Worm (Caenorhabditis elegans) whole organism, L4 larva: Measurements from ENCODE around the gene srz-6.

Experiments
- F26F4.8 ChIP-seq: fragments of 200-800 bp; sonication (Bioruptor generic); conservative IDR thresholded peaks from 2 replicates; pipeline ENCODE4 v1.3.6; 2022; ENCODE audit warnings: missing genetic modification characterization, missing compliant biosample characterization
- F49E8.2 ChIP-seq: sonication (generic microtip); optimal IDR thresholded peaks from 2 replicates; lab custom pipeline; 2016; ENCODE audit warnings: missing compliant biosample characterization, mild to moderate bottlenecking, missing genetic modification characterization, borderline replicate concordance
- Y48G9A.11 ChIP-seq: fragments of 200-800 bp; sonication (Bioruptor generic); IDR thresholded peaks from 2 replicates; pipeline ENCODE4 v1.3.6; 2022; ENCODE audit warnings: missing genetic modification reagents, missing genetic modification characterization, missing compliant biosample characterization
- aha-1 ChIP-seq: fragments of 150-350 bp; peaks from one replicate; lab custom pipeline; 2014; ENCODE audit warnings: missing biosample characterization, missing genetic modification characterization
- arid-1 ChIP-seq: fragments of 200-800 bp; sonication (Bioruptor generic); conservative IDR thresholded peaks from 2 replicates; pipeline ENCODE4 v1.3.6; 2022; ENCODE audit warnings: missing genetic modification reagents, missing genetic modification characterization, missing compliant biosample characterization
- ceh-82 ChIP-seq: sonication (generic microtip); optimal IDR thresholded peaks from 2 replicates; lab custom pipeline; 2017; ENCODE audit warnings: missing biosample characterization, missing genetic modification characterization
- daf-12 ChIP-seq: fragments of 150-350 bp; optimal IDR thresholded peaks from 2 replicates; lab custom pipeline; 2014; ENCODE audit warnings: missing biosample characterization, missing genetic modification reagents, missing genetic modification characterization
- daf-19 ChIP-seq: fragments of 200-800 bp; sonication (Bioruptor generic); conservative IDR thresholded peaks from 2 replicates; pipeline ENCODE4 v1.3.6; 2022; ENCODE audit warnings: missing genetic modification characterization, missing compliant biosample characterization
- dmd-6 ChIP-seq: fragments of 200-800 bp; sonication (Bioruptor generic); IDR thresholded peaks from 2 replicates; pipeline ENCODE4 v1.3.6; 2022; ENCODE audit warnings: missing genetic modification reagents, missing genetic modification characterization, missing compliant biosample characterization
- fos-1 ChIP-seq: fragments of 150-350 bp; optimal IDR thresholded peaks from 2 replicates; lab custom pipeline; 2014; ENCODE audit warnings: missing biosample characterization, missing genetic modification characterization
- hif-1 ChIP-seq, 2 experiments: sonication (generic microtip); optimal IDR thresholded peaks; 2 replicates each; lab custom pipeline; 2016 to 2017; ENCODE audit warnings: missing compliant biosample characterization in 2 of 2, missing genetic modification characterization in 2 of 2, missing genetic modification reagents in 2 of 2, missing genotype in 2 of 2, mild to moderate bottlenecking in 1 of 2
- jun-1 ChIP-seq: fragments of 150-350 bp; optimal IDR thresholded peaks from 2 replicates; lab custom pipeline; 2014; ENCODE audit warnings: missing biosample characterization, missing genetic modification reagents, missing genetic modification characterization
- lin-1 ChIP-seq: fragments of 200-800 bp; sonication (Bioruptor generic); IDR thresholded peaks from 2 replicates; pipeline ENCODE4 v1.3.6; 2022; ENCODE audit warnings: missing genetic modification reagents, missing genetic modification characterization, missing compliant biosample characterization
- lin-29 ChIP-seq: fragments of 200-800 bp; sonication (Bioruptor generic); IDR thresholded peaks from 2 replicates; pipeline ENCODE4 v1.3.6; 2022; ENCODE audit warnings: missing genetic modification reagents, missing genetic modification characterization, missing compliant biosample characterization
- lin-39 ChIP-seq: fragments of 150-350 bp; optimal IDR thresholded peaks from 2 replicates; lab custom pipeline; 2014; ENCODE audit warnings: missing biosample characterization, missing genetic modification reagents, missing genetic modification characterization
- madf-9 ChIP-seq: fragments of 200-800 bp; sonication (Bioruptor generic); conservative IDR thresholded peaks from 2 replicates; pipeline ENCODE4 v1.3.6; 2022; ENCODE audit warnings: missing genetic modification reagents, missing genetic modification characterization, missing compliant biosample characterization
- mdt-29 ChIP-seq: fragments of 200-800 bp; sonication (Bioruptor generic); IDR thresholded peaks from 2 replicates; pipeline ENCODE4 v1.3.6; 2022; ENCODE audit warnings: missing genetic modification reagents, missing genetic modification characterization, missing compliant biosample characterization
- nhr-102 ChIP-seq: sonication (generic microtip); optimal IDR thresholded peaks from 2 replicates; lab custom pipeline; 2016; ENCODE audit warnings: mild to moderate bottlenecking, missing genetic modification characterization, moderate library complexity, missing compliant biosample characterization
- nhr-237 ChIP-seq: sonication (generic microtip); optimal IDR thresholded peaks from 2 replicates; lab custom pipeline; 2017; ENCODE audit warnings: missing biosample characterization, missing genetic modification characterization
- nhr-42 ChIP-seq: fragments of 200-800 bp; sonication (Bioruptor generic); IDR thresholded peaks from 2 replicates; pipeline ENCODE4 v1.3.6; 2022; ENCODE audit warnings: missing genetic modification characterization, missing compliant biosample characterization
- nhr-6 ChIP-seq: fragments of 150-350 bp; optimal IDR thresholded peaks from 2 replicates; lab custom pipeline; 2014; ENCODE audit warnings: missing biosample characterization, missing genetic modification characterization
- snpc-1.2 ChIP-seq: fragments of 200-800 bp; sonication (Bioruptor generic); IDR thresholded peaks from 2 replicates; pipeline ENCODE4 v1.3.6; 2022; ENCODE audit warnings: missing genetic modification reagents, missing genetic modification characterization, missing compliant biosample characterization
- snpc-4 ChIP-seq: fragments of 150-350 bp; optimal IDR thresholded peaks from 2 replicates; lab custom pipeline; 2014; ENCODE audit warnings: missing biosample characterization, missing genetic modification characterization
- spr-1 ChIP-seq: sonication (generic microtip); optimal IDR thresholded peaks from 2 replicates; lab custom pipeline; 2016; ENCODE audit warnings: mild to moderate bottlenecking, missing genetic modification characterization, missing compliant biosample characterization
- unc-62 ChIP-seq, 3 experiments: fragments of 150-350 bp in 1 of 3; sonication (generic microtip); optimal IDR thresholded peaks in 2 of 3; peaks in 1 of 3; 1 replicate in 1 of 3; 2 replicates in 2 of 3; lab custom pipeline; 2014 to 2017; ENCODE audit warnings: missing biosample characterization in 3 of 3, missing genetic modification characterization in 3 of 3, missing genetic modification reagents in 3 of 3, missing genotype in 1 of 3
- zfp-2 ChIP-seq: sonication (generic microtip); optimal IDR thresholded peaks from 2 replicates; lab custom pipeline; 2016; ENCODE audit warnings: mild to moderate bottlenecking, missing genetic modification characterization, missing compliant biosample characterization
- zip-11 ChIP-seq: fragments of 200-800 bp; sonication (Bioruptor generic); IDR thresholded peaks from 2 replicates; pipeline ENCODE4 v1.3.6; 2022; ENCODE audit warnings: missing genetic modification characterization, missing compliant biosample characterization
- zip-2 ChIP-seq: fragments of 150-350 bp; optimal IDR thresholded peaks from 2 replicates; lab custom pipeline; 2014; ENCODE audit warnings: missing biosample characterization, missing genetic modification characterization
- ztf-11 ChIP-seq: fragments of 150-350 bp; optimal IDR thresholded peaks from 2 replicates; lab custom pipeline; 2014; ENCODE audit warnings: missing biosample characterization, missing genetic modification characterization

Gene srz-6

DNA sequence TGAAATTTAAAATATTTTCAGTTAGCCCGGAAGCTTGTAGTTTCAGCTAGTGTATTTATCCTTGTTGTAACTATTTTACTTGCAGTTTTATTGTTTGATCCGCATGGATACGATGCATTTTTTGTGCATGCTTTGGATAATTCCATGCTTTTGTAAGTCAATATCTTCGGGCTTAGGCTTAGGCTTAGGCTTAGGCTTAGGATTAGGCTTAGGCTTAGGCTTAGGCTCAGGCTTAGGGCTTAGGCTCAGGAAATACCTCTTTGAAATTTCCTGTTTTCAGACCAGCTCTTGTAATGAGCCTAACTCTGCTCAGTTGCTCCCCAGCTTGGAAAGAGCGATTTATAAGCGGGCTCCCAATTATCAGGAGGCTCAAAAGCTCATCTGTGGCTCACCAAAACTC, 25.0 kb upstream of the srz-6 start, which contains the start of gene srg-16:
Gene srg-16 (plus strand): TSS at position 87 of the 400 bp plus-strand sequence.
- TF ChIP-seq lin-1 (GFP tag; lab: Robert Waterston, UW) (no peak), nhr-6 (tag; lab: Kevin White, UChicago) (no peak), F26F4.8 (0 out of 2 replicates have a peak, but pooled peaks have one; percentile 7), ceh-82 (tag; lab: Kevin White, UChicago) (no peak)
- TF ChIP-seq, all 104 proteins: peak for 1

DNA sequence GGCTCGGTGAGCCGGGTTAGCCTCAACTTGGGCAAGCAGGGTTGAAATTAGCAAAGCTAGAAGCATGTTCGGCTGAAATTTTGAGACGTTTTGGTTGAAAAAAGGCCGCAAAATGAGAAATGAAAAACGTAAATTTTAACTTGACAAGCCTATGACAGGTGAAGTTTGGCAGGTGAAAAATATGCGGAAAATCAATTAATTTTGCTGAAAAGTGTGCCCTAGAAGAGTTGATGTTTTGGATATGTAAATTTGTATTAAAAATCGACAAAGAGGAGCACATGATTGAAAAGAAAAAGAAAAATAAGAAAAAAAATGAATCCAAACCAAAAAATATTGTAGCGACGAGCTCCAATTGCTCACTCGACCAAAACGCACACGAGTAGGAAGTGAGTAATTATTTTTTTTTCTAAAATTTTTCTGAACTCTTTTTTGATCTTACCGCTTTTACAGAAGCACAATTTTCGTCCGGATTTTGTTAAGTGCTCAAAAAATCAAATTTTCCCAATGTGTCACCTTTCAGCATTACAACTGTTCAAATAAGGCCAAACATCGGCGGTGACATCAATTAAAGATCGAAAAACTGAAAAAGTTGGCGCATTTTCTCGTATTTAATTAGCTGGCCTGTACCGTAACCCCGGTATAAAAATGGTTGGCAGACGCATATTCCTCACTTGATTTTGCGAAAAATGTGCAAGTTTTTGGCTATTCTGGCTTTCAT, 20.7 kb upstream of the srz-6 start, which contains the start of the genes F15A4.5 and phat-8:
Gene F15A4.5 (minus strand): TSS at position 101 of the 718 bp plus-strand sequence.
Gene phat-8 (plus strand): TSS at position 668 of the 718 bp plus-strand sequence.
- TF ChIP-seq zfp-2 (tag; lab: Kevin White, UChicago) (no peak), unc-62 (GFP tag; optimal IDR thresholded peaks at IDR 0.05 in 1 of 2; lab: Kevin White, UChicago) (peak in 1 of 2 experiments; percentile 21), unc-62 (tag; optimal IDR thresholded peaks at IDR 0.05; lab: Kevin White, UChicago) (no peak)

DNA sequence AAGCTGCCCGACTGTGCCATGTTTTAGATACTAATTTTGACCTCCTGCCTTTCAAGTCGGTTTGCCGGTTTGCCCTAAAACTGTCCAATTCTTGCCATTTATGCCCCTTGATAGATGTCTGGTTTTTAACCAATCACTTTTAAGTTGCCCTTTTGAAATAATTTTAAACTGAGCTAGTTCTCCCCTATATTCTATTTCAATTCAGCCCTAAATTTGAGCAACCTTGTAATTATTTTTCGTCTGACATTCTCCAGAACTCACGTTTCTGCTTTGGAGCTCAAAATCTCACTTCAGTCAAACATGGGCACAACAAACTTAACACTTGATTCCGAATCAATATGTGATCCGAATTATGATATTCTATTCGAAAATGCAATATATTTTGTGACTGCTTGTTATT, 18.6 kb upstream of the srz-6 start, which contains the start of gene srg-17:
Gene srg-17 (plus strand): TSS at position 301 of the 400 bp plus-strand sequence.
- TF ChIP-seq lin-39 (no peak), aha-1 (tag; lab: Kevin White, UChicago) (peak; percentile 72)
- TF ChIP-seq, all 104 proteins: peak for 1

DNA sequence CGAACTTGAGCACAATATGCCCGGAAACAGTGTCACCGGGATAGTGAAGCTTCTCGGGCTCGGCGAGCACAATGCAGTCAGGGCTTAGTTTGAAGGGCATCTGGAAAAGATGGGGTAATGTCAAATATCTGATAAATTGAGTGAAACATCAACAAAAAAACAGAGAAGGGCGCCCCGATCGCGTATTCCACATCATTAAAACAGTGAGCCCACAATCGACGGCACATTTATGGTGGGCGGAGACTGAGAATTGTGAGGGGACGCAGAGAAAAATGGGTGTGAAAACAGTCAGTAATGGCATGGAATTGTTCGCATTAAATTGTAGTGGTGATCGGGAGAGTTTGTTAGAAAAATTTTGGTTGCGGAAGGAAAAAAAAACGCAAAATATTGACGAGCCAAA, 11.2 kb upstream of the srz-6 start, which contains the start of gene arrd-9:
Gene arrd-9 (minus strand): TSS at position 101 of the 400 bp plus-strand sequence.
- TF ChIP-seq fos-1 (tag; lab: Kevin White, UChicago) (no peak), dmd-6 (GFP tag; lab: Robert Waterston, UW) (no peak), lin-29 (no peak), daf-12 (no peak), ztf-11 (tag; lab: Kevin White, UChicago) (no peak)

DNA sequence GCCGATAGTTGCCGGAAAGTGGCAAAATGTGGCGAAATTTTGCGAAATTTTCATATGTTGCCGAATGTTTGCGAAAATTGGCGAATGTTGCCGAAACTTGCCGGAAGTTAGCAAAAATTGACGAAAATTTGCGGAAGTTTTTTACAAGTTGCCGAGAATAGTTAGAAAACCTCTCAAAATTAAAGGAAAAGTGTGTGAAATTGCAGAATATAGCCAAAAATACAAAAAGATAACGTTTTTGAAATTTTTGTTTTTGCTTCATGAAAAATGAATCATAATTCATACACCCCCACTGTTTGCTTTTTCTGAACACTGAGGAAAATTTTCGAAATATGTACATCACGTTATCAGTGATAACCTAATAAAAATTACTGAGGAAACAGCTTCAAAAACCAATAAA, 10.4 kb upstream of the srz-6 start:
- TF ChIP-seq daf-19 (GFP tag; lab: Robert Waterston, UW) (no peak), nhr-237 (tag; lab: Kevin White, UChicago) (no peak), Y48G9A.11 (no peak), jun-1 (tag; lab: Kevin White, UChicago) (no peak), mdt-29 (GFP tag; lab: Robert Waterston, UW) (no peak), snpc-4 (tag; lab: Kevin White, UChicago) (no peak), F49E8.2 (no peak), arid-1 (GFP tag; lab: Robert Waterston, UW) (no peak), snpc-1.2 (GFP tag; lab: Robert Waterston, UW) (no peak), hif-1 (tag; optimal IDR thresholded peaks at IDR 0.05; lab: Kevin White, UChicago) (no peak), nhr-42 (GFP tag; lab: Robert Waterston, UW) (no peak), zip-11 (GFP tag; lab: Robert Waterston, UW) (no peak), madf-9 (GFP tag; lab: Robert Waterston, UW) (no peak), spr-1 (tag; lab: Kevin White, UChicago) (no peak), zip-2 (tag; lab: Kevin White, UChicago) (no peak), unc-62 (GFP tag; optimal IDR thresholded peaks at IDR 0.05 in 1 of 2; lab: Kevin White, UChicago) (no peak), unc-62 (tag; optimal IDR thresholded peaks at IDR 0.05; lab: Kevin White, UChicago) (no peak)

DNA sequence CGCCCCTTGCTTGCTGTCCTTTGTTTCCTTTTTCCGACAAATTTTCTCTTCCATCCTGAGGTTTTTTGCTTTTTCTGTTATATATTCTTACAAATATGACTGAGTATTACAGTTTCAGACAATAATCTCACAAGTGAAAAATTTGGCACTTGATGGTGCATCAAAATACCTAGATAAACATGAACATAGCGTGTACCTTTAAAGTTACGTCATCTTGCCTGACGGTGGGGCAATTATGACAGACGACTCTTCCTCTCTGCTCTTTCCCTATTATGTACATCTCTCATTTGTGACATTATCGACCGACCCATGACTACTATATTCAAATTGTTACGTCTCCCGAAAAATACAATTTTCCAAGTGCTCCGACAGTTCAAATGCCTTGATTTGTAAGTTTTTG, 9.4 kb upstream of the srz-6 start, which contains the start of gene fbxb-102:
Gene fbxb-102 (plus strand): TSS at position 301 of the 400 bp plus-strand sequence.
- no peak for TF ChIP-seq nhr-102
